Worm (Caenorhabditis elegans) whole organism, L2 larva: ENCODE measurements around the gene cav-2.
A peak's percentile ranks its signal among the peaks of the same experiment; 100 is the strongest.

ENCODE experiments used
- R02D3.7 ChIP-seq: fragments of 150-350 bp; optimal IDR thresholded peaks from 2 replicates; lab custom pipeline; 2014; ENCODE audit warnings: missing biosample characterization, missing genetic modification characterization
- aly-2 ChIP-seq: fragments of 150-350 bp; optimal IDR thresholded peaks from 2 replicates; lab custom pipeline; 2014; ENCODE audit warnings: missing biosample characterization, missing genetic modification characterization
- elt-3 ChIP-seq: sonication (generic microtip); optimal IDR thresholded peaks from 2 replicates; lab custom pipeline; 2017; ENCODE audit warnings: missing biosample characterization, missing genetic modification characterization
- fos-1 ChIP-seq: fragments of 150-350 bp; optimal IDR thresholded peaks from 2 replicates; lab custom pipeline; 2014; ENCODE audit warnings: missing biosample characterization, missing genetic modification characterization
- nhr-237 ChIP-seq: fragments of 150-350 bp; optimal IDR thresholded peaks from 2 replicates; lab custom pipeline; 2014; ENCODE audit warnings: missing biosample characterization, missing genetic modification characterization
- sem-4 ChIP-seq: fragments of 150-350 bp; optimal IDR thresholded peaks from 2 replicates; lab custom pipeline; 2014; ENCODE audit warnings: missing biosample characterization, missing genetic modification reagents, missing genetic modification characterization
- snpc-4 ChIP-seq: fragments of 150-350 bp; optimal IDR thresholded peaks from 2 replicates; lab custom pipeline; 2014; ENCODE audit warnings: missing biosample characterization, missing genetic modification characterization
- unc-39 ChIP-seq: fragments of 150-350 bp; optimal IDR thresholded peaks from 2 replicates; lab custom pipeline; 2014; ENCODE audit warnings: missing biosample characterization, missing genetic modification characterization
- unc-62 ChIP-seq: fragments of 150-350 bp; optimal IDR thresholded peaks from 2 replicates; lab custom pipeline; 2014; ENCODE audit warnings: missing biosample characterization, missing genetic modification reagents, missing genetic modification characterization
- ztf-11 ChIP-seq: sonication (generic microtip); optimal IDR thresholded peaks from 2 replicates; lab custom pipeline; 2017; ENCODE audit warnings: missing biosample characterization, missing genetic modification characterization

DNA sequence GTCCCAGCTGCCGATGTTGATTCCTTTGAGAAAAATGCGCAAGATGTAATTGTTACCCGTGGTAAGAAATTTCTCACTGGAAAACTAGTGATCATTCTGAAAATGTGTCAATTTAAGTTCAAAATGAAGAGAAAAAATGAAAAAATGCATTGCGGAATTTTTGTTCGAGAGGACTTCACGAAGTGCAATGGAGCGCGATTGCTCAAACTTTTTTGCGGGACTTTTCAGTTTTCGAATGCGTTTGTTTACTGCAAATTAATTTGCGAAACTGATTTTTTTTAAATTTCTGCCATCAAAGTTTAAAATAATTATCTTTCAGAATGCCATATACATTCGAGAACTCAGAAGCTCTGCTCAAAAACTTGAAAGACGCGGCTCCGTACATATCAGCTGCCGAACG, 11.6 kb downstream of the cav-2 start, which contains the start of the genes nuaf-1 and bir-2:
- TF ChIP-seq unc-62 (GFP tag; lab: Kevin White, UChicago) (no peak), unc-39 (tag; lab: Kevin White, UChicago) (no peak), aly-2 (tag; lab: Kevin White, UChicago) (no peak), nhr-237 (no peak), sem-4 (no peak), fos-1 (tag; lab: Kevin White, UChicago) (peak; percentile 42), R02D3.7 (no peak), ztf-11 (tag; lab: Kevin White, UChicago) (no peak), snpc-4 (tag; lab: Kevin White, UChicago) (no peak), elt-3 (no peak)
